Fruit fly (Drosophila melanogaster): ENCODE results near the gene Daxx.

The Daxx gene

DNA sequence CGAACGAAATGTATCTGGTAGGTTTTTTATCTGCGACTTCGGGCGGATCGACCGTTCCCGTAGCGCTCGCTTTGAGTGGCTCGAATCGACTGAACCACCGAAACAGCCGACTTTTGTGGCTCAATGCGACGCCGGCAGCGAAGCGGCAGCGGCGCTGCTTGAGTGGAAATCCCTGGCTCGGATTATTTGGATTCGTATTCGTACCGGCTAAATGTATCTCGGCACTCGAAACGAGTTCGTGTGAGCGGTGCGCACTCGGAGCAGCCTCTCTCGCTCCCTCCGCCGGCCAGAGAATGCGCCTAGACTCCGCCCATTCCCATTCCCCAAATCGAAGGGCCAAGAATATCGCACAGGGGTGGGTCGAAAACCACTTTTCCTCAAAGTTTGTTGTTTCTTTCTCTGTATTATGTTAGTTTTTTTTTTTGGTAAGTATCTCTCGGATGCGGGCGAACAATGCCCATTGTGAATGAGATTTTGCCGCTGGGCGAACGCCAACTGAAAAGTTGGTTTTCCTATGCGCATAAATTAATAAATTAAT, 55.4 kb downstream of the Daxx start (continued):
- peak; percentile 62; the same call in 1 of the 2 replicates for TF ChIP-seq sna (GFP tag; IDR thresholded peaks at IDR 0.05; ENCODE audit: partially characterized antibody)
- no peak for TF ChIP-seq da (GFP tag; optimal IDR thresholded peaks at IDR 0.05)
- TF ChIP-seq CG1602 (GFP tag; optimal IDR thresholded peaks at IDR 0.05) = no peak
- no peak for TF ChIP-seq BEAF-32 (GFP tag; optimal IDR thresholded peaks at IDR 0.05)
- no peak for TF ChIP-seq Gsc (GFP tag; IDR thresholded peaks at IDR 0.05)
- TF ChIP-seq wor (GFP tag; IDR thresholded peaks at IDR 0.05) = no peak
- TF ChIP-seq CG18476 (GFP tag; optimal IDR thresholded peaks at IDR 0.05) = no peak
- TF ChIP-seq E2f1 (GFP tag; IDR thresholded peaks at IDR 0.05) = no peak
- TF ChIP-seq Sox100B (GFP tag; optimal IDR thresholded peaks at IDR 0.05) = no peak
- TF ChIP-seq Max (GFP tag; optimal IDR thresholded peaks at IDR 0.05) = no peak
- TF ChIP-seq HmgZ (tag; optimal IDR thresholded peaks at IDR 0.05) = no peak
- no peak for TF ChIP-seq ranshi (GFP tag; IDR thresholded peaks at IDR 0.05)
- TF ChIP-seq pfk (GFP tag; optimal IDR thresholded peaks at IDR 0.05) = no peak
- TF ChIP-seq CG14050 (GFP tag; IDR thresholded peaks at IDR 0.05) = no peak
- TF ChIP-seq Neu2 (GFP tag; optimal IDR thresholded peaks at IDR 0.05; ENCODE audit: borderline replicate concordance) = no peak
- peak; percentile 31; the same call in 1 of the 3 replicates for TF ChIP-seq HLH4C (GFP tag; IDR thresholded peaks at IDR 0.05; ENCODE audit: partially characterized antibody)
- no peak for TF ChIP-seq CG14441 (GFP tag; IDR thresholded peaks at IDR 0.05)
- no peak for TF ChIP-seq CG17328 (GFP tag; IDR thresholded peaks at IDR 0.05)
- TF ChIP-seq CG3065 (GFP tag; optimal IDR thresholded peaks at IDR 0.05) = no peak
- no peak for TF ChIP-seq Antp (GFP tag; optimal IDR thresholded peaks at IDR 0.05)
- peak; percentile 68 for TF ChIP-seq gcm (GFP tag; optimal IDR thresholded peaks at IDR 0.05)
- TF ChIP-seq CkIIα-i1 (GFP tag; IDR thresholded peaks at IDR 0.05) = no peak
- TF ChIP-seq CG31224 (GFP tag; IDR thresholded peaks at IDR 0.05) = no peak
- TF ChIP-seq B-H2 (GFP tag; optimal IDR thresholded peaks at IDR 0.05) = no peak
- TF ChIP-seq CG11504 (tag; optimal IDR thresholded peaks at IDR 0.05) = no peak
- TF ChIP-seq CG4404 (GFP tag; IDR thresholded peaks at IDR 0.05) = no peak
- no peak for TF ChIP-seq CG10209 (GFP tag; optimal IDR thresholded peaks at IDR 0.05)

All from whole organism, embryonic.